Worm (Caenorhabditis elegans): ENCODE data around the gene str-15.

DNA sequence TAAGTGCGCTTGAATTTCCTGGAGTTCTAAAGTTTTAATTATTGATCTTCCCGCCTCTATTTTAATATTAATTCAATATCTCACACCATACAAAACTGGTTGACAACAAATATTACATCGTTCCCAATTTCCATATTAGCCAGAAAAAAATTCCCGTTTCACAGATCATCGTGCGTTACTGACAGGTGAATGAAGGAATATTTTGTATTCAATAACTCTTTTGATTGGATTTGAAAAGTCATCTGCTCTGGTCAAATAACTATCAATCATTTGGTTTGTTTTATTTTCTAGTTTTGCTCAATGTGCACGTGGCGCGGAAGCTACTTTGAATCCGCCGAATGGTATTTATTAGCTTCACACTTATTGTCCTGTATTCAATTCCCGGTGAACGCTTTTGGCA is 25.1 kb upstream of the str-15 start, which contains the start of gene srh-139:
- TF ChIP-seq ama-1 (optimal IDR thresholded peaks at IDR 0.05) (no peak), aly-2 (tag; optimal IDR thresholded peaks at IDR 0.05) (no peak), ztf-11 (tag; optimal IDR thresholded peaks at IDR 0.05) (no peak), F49E8.2 (tag; optimal IDR thresholded peaks at IDR 0.05; ENCODE audit: borderline replicate concordance) (no peak), nhr-11 (tag; optimal IDR thresholded peaks at IDR 0.05) (no peak), nhr-102 (tag; optimal IDR thresholded peaks at IDR 0.05) (no peak), arid-1 (GFP tag; conservative IDR thresholded peaks at IDR 0.05) (no peak), lsy-2 (tag; optimal IDR thresholded peaks at IDR 0.05) (no peak), nhr-77 (tag; optimal IDR thresholded peaks at IDR 0.05) (no peak), nhr-237 (tag; optimal IDR thresholded peaks at IDR 0.05) (no peak), R02D3.7 (tag; optimal IDR thresholded peaks at IDR 0.05) (no peak), hmg-1.1 (GFP tag; IDR thresholded peaks at IDR 0.05) (no peak), F44E2.7 (GFP tag; IDR thresholded peaks at IDR 0.05) (no peak)
